Worm (Caenorhabditis elegans) whole organism, late embryonic: ENCODE measurements around the gene F14D7.18.

Experiments
- T23F11.4 ChIP-seq: fragments of 200-800 bp; sonication (Bioruptor generic); optimal IDR thresholded peaks from 2 replicates; lab custom pipeline; 2018; ENCODE audit warnings: mild to moderate bottlenecking, missing genetic modification characterization, missing compliant biosample characterization
- ama-1 ChIP-seq: fragments of 150-350 bp; optimal IDR thresholded peaks from 2 replicates; lab custom pipeline; 2014
- ceh-14 ChIP-seq: sonication (generic microtip); optimal IDR thresholded peaks from 2 replicates; lab custom pipeline; 2016; ENCODE audit warnings: missing genotype, missing genetic modification characterization, missing compliant biosample characterization
- ceh-19 ChIP-seq: fragments of 200-800 bp; sonication (Bioruptor generic); optimal IDR thresholded peaks from 2 replicates; lab custom pipeline; 2018; ENCODE audit warnings: mild to moderate bottlenecking, missing genetic modification characterization, missing compliant biosample characterization
- ceh-24 ChIP-seq: sonication (generic microtip); optimal IDR thresholded peaks from 2 replicates; lab custom pipeline; 2016; ENCODE audit warnings: mild to moderate bottlenecking, missing genetic modification characterization, missing compliant biosample characterization
- ceh-45 ChIP-seq: fragments of 200-800 bp; sonication (Bioruptor generic); IDR thresholded peaks from 2 replicates; pipeline ENCODE4 v1.3.6; 2022; ENCODE audit warnings: missing genetic modification reagents, missing genetic modification characterization, missing compliant biosample characterization
- ceh-9 ChIP-seq: sonication (generic microtip); optimal IDR thresholded peaks from 2 replicates; lab custom pipeline; 2016; ENCODE audit warnings: mild to moderate bottlenecking, missing genetic modification characterization, inconsistent platforms, missing compliant biosample characterization
- hlh-8 ChIP-seq: sonication (generic microtip); optimal IDR thresholded peaks from 2 replicates; lab custom pipeline; 2016; ENCODE audit warnings: missing genotype, missing genetic modification characterization, missing compliant biosample characterization
- mec-3 ChIP-seq: sonication (generic microtip); optimal IDR thresholded peaks from 2 replicates; lab custom pipeline; 2016; ENCODE audit warnings: borderline replicate concordance, missing genetic modification characterization, missing compliant biosample characterization
- nfya-1 ChIP-seq: sonication (generic microtip); optimal IDR thresholded peaks from 2 replicates; lab custom pipeline; 2017; ENCODE audit warnings: missing genetic modification characterization, mild to moderate bottlenecking, missing compliant biosample characterization, antibody characterized with exemption, moderate library complexity
- pag-3 ChIP-seq: sonication (generic microtip); optimal IDR thresholded peaks from 2 replicates; lab custom pipeline; 2016; ENCODE audit warnings: missing compliant biosample characterization, missing genetic modification characterization, borderline replicate concordance
- pax-1 ChIP-seq: fragments of 150-350 bp; optimal IDR thresholded peaks from 2 replicates; lab custom pipeline; 2014; ENCODE audit warnings: missing biosample characterization, missing genetic modification characterization
- pha-4 ChIP-seq: fragments of 150-350 bp; optimal IDR thresholded peaks from 2 replicates; lab custom pipeline; 2018; ENCODE audit warnings: missing biosample characterization, missing genetic modification reagents, missing genetic modification characterization
- sox-4 ChIP-seq: sonication (generic microtip); optimal IDR thresholded peaks from 2 replicates; lab custom pipeline; 2017; ENCODE audit warnings: mild to moderate bottlenecking, missing genetic modification characterization, inconsistent platforms, missing compliant biosample characterization

- TF ChIP-seq ceh-9, result no peak
- TF ChIP-seq ceh-45 (GFP tag; lab: Robert Waterston, UW), result no peak
- no peak for TF ChIP-seq hlh-8 (tag; lab: Kevin White, UChicago)
- no peak for TF ChIP-seq pax-1
- TF ChIP-seq ama-1 (lab: Kevin White, UChicago), result no peak
- no peak for TF ChIP-seq sox-4 (tag; lab: Kevin White, UChicago)
- TF ChIP-seq ceh-19 (GFP tag; lab: Kevin White, UChicago), result no peak
- TF ChIP-seq mec-3, result no peak
- TF ChIP-seq T23F11.4, result no peak
- TF ChIP-seq pha-4, result no peak
- no peak for TF ChIP-seq pag-3 (tag; lab: Kevin White, UChicago)
- no peak for TF ChIP-seq ceh-24
- TF ChIP-seq nfya-1 (tag; lab: Kevin White, UChicago), result no peak
- no peak for TF ChIP-seq ceh-14
Measured at ce11 chrV:14252025-14252424, 38.5 kb downstream of the F14D7.18 start, which contains the start of gene K02E11.5.
